Fruit fly (Drosophila melanogaster) whole organism, embryonic: ENCODE results near the gene CG9837.

Experiments used
- Abd-B ChIP-seq: fragments of 200-800 bp; sonication (Bioruptor generic); optimal IDR thresholded peaks from 2 replicates; lab custom pipeline; 2018; ENCODE audit warnings: missing biosample characterization, mild to moderate bottlenecking, missing genetic modification characterization, moderate library complexity
- CG10654 ChIP-seq: fragments of 200-800 bp; sonication (Bioruptor generic); optimal IDR thresholded peaks from 2 replicates; lab custom pipeline; 2016; ENCODE audit warnings: missing biosample characterization, missing genetic modification characterization
- CG11723 ChIP-seq: fragments of 200-800 bp; sonication (Bioruptor generic); optimal IDR thresholded peaks from 2 replicates; lab custom pipeline; 2017; ENCODE audit warnings: missing biosample characterization, mild to moderate bottlenecking, missing genetic modification characterization
- CG14710 ChIP-seq: fragments of 200-800 bp; sonication (Bioruptor generic); optimal IDR thresholded peaks from 3 replicates; lab custom pipeline; 2019; ENCODE audit warnings: missing biosample characterization, mild to moderate bottlenecking, missing genetic modification characterization, moderate library complexity
- CG15514 ChIP-seq: fragments of 200-800 bp; sonication (Bioruptor generic); optimal IDR thresholded peaks from 3 replicates; lab custom pipeline; 2017; ENCODE audit warnings: missing biosample characterization, missing genetic modification characterization, mild to moderate bottlenecking, moderate library complexity, missing genetic modification reagents
- CG7987 ChIP-seq: fragments of 200-800 bp; sonication (Bioruptor generic); optimal IDR thresholded peaks from 2 replicates; lab custom pipeline; 2018; ENCODE audit warnings: missing biosample characterization, mild to moderate bottlenecking, missing genetic modification characterization, moderate library complexity
- Fer3 ChIP-seq: fragments of 200-800 bp; sonication (Bioruptor generic); optimal IDR thresholded peaks from 2 replicates; lab custom pipeline; 2018; ENCODE audit warnings: missing biosample characterization, mild to moderate bottlenecking, missing genetic modification characterization, moderate library complexity
- Hmx ChIP-seq: fragments of 200-800 bp; sonication (Bioruptor generic); optimal IDR thresholded peaks from 2 replicates; lab custom pipeline; 2016; ENCODE audit warnings: missing biosample characterization, missing genetic modification characterization
- crp ChIP-seq, 2 experiments: fragments of 200-800 bp; sonication (Bioruptor generic); optimal IDR thresholded peaks; 2 replicates in 1 of 2; 3 replicates in 1 of 2; lab custom pipeline; 2017; ENCODE audit warnings: missing biosample characterization in 2 of 2, missing genetic modification characterization in 2 of 2, mild to moderate bottlenecking in 1 of 2, moderate library complexity in 1 of 2
- lmd ChIP-seq: fragments of 200-800 bp; sonication (Bioruptor generic); IDR thresholded peaks from 2 replicates; pipeline ENCODE4 v1.3.6; 2022; ENCODE audit warnings: missing biosample characterization, missing genetic modification characterization
- prd ChIP-seq, 3 experiments: fragments of >200 bp in 2 of 3; fragments of 200-800 bp in 1 of 3; sonication (Bioruptor generic) in 1 of 3; optimal IDR thresholded peaks in 2 of 3; IDR thresholded peaks in 1 of 3; 2 replicates in 2 of 3; 3 replicates in 1 of 3; pipeline versions ENCODE4 v1.3.6 to Lab custom; 2017 to 2022; ENCODE audit warnings: missing biosample characterization in 1 of 3, missing genetic modification characterization in 1 of 3
- vfl ChIP-seq: fragments of 200-800 bp; sonication (Bioruptor generic); optimal IDR thresholded peaks from 2 replicates; lab custom pipeline; 2016; ENCODE audit warnings: missing biosample characterization, missing genetic modification characterization
- zen2 ChIP-seq: fragments of 200-800 bp; sonication (Bioruptor generic); IDR thresholded peaks from 3 replicates; pipeline ENCODE4 v1.3.6; 2022; ENCODE audit warnings: missing biosample characterization, missing genetic modification characterization; ENCODE audit not compliant: partially characterized antibody

- TF ChIP-seq vfl (GFP tag; lab: Kevin White, UChicago) (no peak), CG10654 (GFP tag; lab: Kevin White, UChicago) (no peak), prd (optimal IDR thresholded peaks at IDR 0.05; lab: Kevin White, UChicago) (no peak), prd (GFP tag; IDR thresholded peaks at IDR 0.05; lab: Robert Waterston, UW) (no peak), CG14710 (no peak), zen2 (no peak), CG7987 (no peak), lmd (GFP tag; lab: Robert Waterston, UW) (no peak), Hmx (GFP tag; lab: Kevin White, UChicago) (no peak), crp (GFP tag; optimal IDR thresholded peaks at IDR 0.05; lab: Kevin White, UChicago) (no peak), CG11723 (GFP tag; lab: Kevin White, UChicago) (no peak), Abd-B (GFP tag; lab: Kevin White, UChicago) (no peak), CG15514 (GFP tag; lab: Kevin White, UChicago) (peak; percentile 3), Fer3 (tag; lab: Kevin White, UChicago) (no peak)
Measured at dm6 chr3R:8813164-8813629, at the start of gene CG9837.
